Fruit fly (Drosophila melanogaster): ENCODE data around the gene ND-39.
A peak's percentile ranks its signal among the peaks of the same experiment; 100 is the strongest.

DNA sequence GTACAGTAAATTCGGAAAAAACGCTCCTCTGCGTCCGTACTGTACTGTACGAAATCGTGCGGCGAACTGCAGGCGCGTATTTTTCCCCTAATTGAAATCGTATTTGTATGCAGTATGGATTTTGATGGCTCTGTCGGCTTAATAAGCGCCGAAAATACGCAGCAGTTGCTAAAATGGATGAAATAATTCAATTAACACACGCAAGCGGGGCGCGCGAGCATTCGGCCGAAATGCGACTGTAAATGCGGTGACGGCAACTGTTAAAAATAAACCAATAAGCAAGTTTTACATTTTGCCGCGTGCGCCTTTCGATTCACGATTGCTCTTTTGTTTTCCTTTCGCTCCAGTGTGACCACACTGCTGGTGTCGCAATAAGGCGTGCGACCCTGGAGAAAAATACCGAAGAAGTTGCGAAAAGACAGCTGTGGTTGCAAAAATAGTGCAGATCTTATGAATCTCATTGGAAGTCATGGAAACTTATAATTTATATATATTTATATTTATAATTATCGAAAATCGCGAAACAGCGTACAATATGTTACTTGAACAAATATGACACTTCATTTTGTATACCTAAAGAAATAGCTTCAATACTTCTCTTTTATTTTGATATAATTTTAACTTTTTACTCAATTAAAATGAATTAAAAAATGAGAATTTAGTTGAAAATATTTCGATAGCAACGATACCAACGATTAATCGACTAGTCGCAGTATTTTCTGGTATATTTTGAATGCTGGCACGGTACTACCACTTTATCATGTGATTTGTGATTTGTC lies 18.7 kb upstream of the ND-39 start, which contains the start of the genes CG32428 and CG5969:
- TF ChIP-seq Blimp-1 (GFP tag; optimal IDR thresholded peaks at IDR 0.05) (peak; percentile 46), net (GFP tag; optimal IDR thresholded peaks at IDR 0.05) (peak; percentile 57), CG11762 (GFP tag; optimal IDR thresholded peaks at IDR 0.05; ENCODE audit: insufficient read depth) (peak; percentile 41), CG8319 (GFP tag; optimal IDR thresholded peaks at IDR 0.05) (peak; percentile 28), eg (GFP tag; IDR thresholded peaks at IDR 0.05) (peak; percentile 90), CG16779 (tag; optimal IDR thresholded peaks at IDR 0.05) (peak; percentile 42), OdsH (GFP tag; optimal IDR thresholded peaks at IDR 0.05) (peak; percentile 71)
